Worm (Caenorhabditis elegans) whole organism, L4/young adult: ENCODE data around the gene C49C8.6.

ENCODE experiments used
- W03F9.2 ChIP-seq: fragments of 150-350 bp; optimal IDR thresholded peaks from 2 replicates; lab custom pipeline; 2014; ENCODE audit warnings: missing biosample characterization, missing genetic modification characterization
- dao-5 ChIP-seq: sonication (generic microtip); optimal IDR thresholded peaks from 2 replicates; lab custom pipeline; 2016; ENCODE audit warnings: missing genotype, missing genetic modification characterization, moderate library complexity, missing compliant biosample characterization
- him-1 ChIP-seq: sonication (generic microtip); optimal IDR thresholded peaks from 2 replicates; lab custom pipeline; 2016; ENCODE audit warnings: missing genotype, missing genetic modification reagents, missing genetic modification characterization, missing compliant biosample characterization

- TF ChIP-seq dao-5 (tag; lab: Kevin White, UChicago) (no peak), W03F9.2 (no peak), him-1 (no peak)
These were observed 13.6 kb downstream of the C49C8.6 start, which contains the start of gene C49C8.3 for ce11 chrIV:8644432-8644831.
